Fruit fly (Drosophila melanogaster): ENCODE results near the gene CG13713.

CG13713 gene

dm6 chr3L:4720510-4721157, 23.2 kb downstream of the CG13713 start (continued):
- TF ChIP-seq HmgD (GFP tag; optimal IDR thresholded peaks at IDR 0.05), result no peak
- TF ChIP-seq CG8388 (GFP tag; optimal IDR thresholded peaks at IDR 0.05), result peak; percentile 16
- no peak for TF ChIP-seq tna (GFP tag; IDR thresholded peaks at IDR 0.05; ENCODE audit: partially characterized antibody)
- no peak for TF ChIP-seq CG15479 (GFP tag; optimal IDR thresholded peaks at IDR 0.05)
- TF ChIP-seq gsb (GFP tag; IDR thresholded peaks at IDR 0.05), result no peak
- no peak for TF ChIP-seq Usf (GFP tag; optimal IDR thresholded peaks at IDR 0.05)
- no peak for TF ChIP-seq CG6654 (GFP tag; optimal IDR thresholded peaks at IDR 0.05)
- TF ChIP-seq CG7928 (GFP tag; optimal IDR thresholded peaks at IDR 0.05), result no peak
- TF ChIP-seq CG8478 (optimal IDR thresholded peaks at IDR 0.05), result no peak
- TF ChIP-seq CG11085 (GFP tag; IDR thresholded peaks at IDR 0.05), result no peak
- peak; percentile 36 for TF ChIP-seq Drgx (GFP tag; IDR thresholded peaks at IDR 0.05)
- peak; percentile 84 for TF ChIP-seq dmrt99B (tag; optimal IDR thresholded peaks at IDR 0.05)
- TF ChIP-seq CG2116 (GFP tag; optimal IDR thresholded peaks at IDR 0.05), result no peak
- TF ChIP-seq CG7556 (GFP tag; optimal IDR thresholded peaks at IDR 0.05), result peak; percentile 48
- peak; percentile 27 for TF ChIP-seq CG17385 (GFP tag; optimal IDR thresholded peaks at IDR 0.05)
- TF ChIP-seq CG14965 (GFP tag; optimal IDR thresholded peaks at IDR 0.05; ENCODE audit: borderline replicate concordance), result no peak
- no peak for TF ChIP-seq chif (GFP tag; optimal IDR thresholded peaks at IDR 0.05)
- peak; percentile 13 for TF ChIP-seq Hr3 (GFP tag; optimal IDR thresholded peaks at IDR 0.05)
- TF ChIP-seq CG6813 (GFP tag; optimal IDR thresholded peaks at IDR 0.05), result no peak
- TF ChIP-seq dm (GFP tag; optimal IDR thresholded peaks at IDR 0.05), result no peak
- TF ChIP-seq Xrp1 (GFP tag; IDR thresholded peaks at IDR 0.05), result peak; percentile 35; the same call in 1 of the 2 replicates
- peak; percentile 5 for TF ChIP-seq Abd-B (GFP tag; optimal IDR thresholded peaks at IDR 0.05)
- peak; percentile 35; the same call in 1 of the 2 replicates for TF ChIP-seq crol (GFP tag; IDR thresholded peaks at IDR 0.05)
- TF ChIP-seq Dip3 (GFP tag; optimal IDR thresholded peaks at IDR 0.05), result no peak
- TF ChIP-seq vvl (GFP tag; IDR thresholded peaks at IDR 0.05), result peak; percentile 64
- TF ChIP-seq lmd (GFP tag; IDR thresholded peaks at IDR 0.05), result peak; percentile 37; the same call in 1 of the 2 replicates
- TF ChIP-seq sna (GFP tag; IDR thresholded peaks at IDR 0.05; ENCODE audit: partially characterized antibody), result no peak
- TF ChIP-seq Jarid2 (GFP tag; optimal IDR thresholded peaks at IDR 0.05), result no peak
- no peak for TF ChIP-seq CG12769 (tag; optimal IDR thresholded peaks at IDR 0.05)
- TF ChIP-seq CG17361 (GFP tag; IDR thresholded peaks at IDR 0.05), result peak; percentile 61
- TF ChIP-seq salm (tag; optimal IDR thresholded peaks at IDR 0.05), result peak; percentile 31
- TF ChIP-seq Six4 (GFP tag; optimal IDR thresholded peaks at IDR 0.05), result no peak
- no peak for TF ChIP-seq Ets97D (GFP tag; optimal IDR thresholded peaks at IDR 0.05)
- TF ChIP-seq CG12071 (GFP tag; optimal IDR thresholded peaks at IDR 0.05), result no peak
- no peak for TF ChIP-seq hth (optimal IDR thresholded peaks at IDR 0.05)
- TF ChIP-seq E2f2 (GFP tag; IDR thresholded peaks at IDR 0.05), result peak; percentile 29; the same call in 1 of the 2 replicates
- TF ChIP-seq Doc2 (GFP tag; IDR thresholded peaks at IDR 0.05), result no peak
- TF ChIP-seq CG17359 (tag; optimal IDR thresholded peaks at IDR 0.05), result peak; percentile 64
- peak; percentile 69 for TF ChIP-seq gem (tag; optimal IDR thresholded peaks at IDR 0.05)
- no peak for TF ChIP-seq inv (GFP tag; IDR thresholded peaks at IDR 0.05; ENCODE audit: partially characterized antibody)
- no peak for TF ChIP-seq BtbVII (GFP tag; optimal IDR thresholded peaks at IDR 0.05)
- TF ChIP-seq CG10431 (GFP tag; optimal IDR thresholded peaks at IDR 0.05), result no peak
- TF ChIP-seq stwl (tag; optimal IDR thresholded peaks at IDR 0.05), result no peak
- TF ChIP-seq CG9727 (GFP tag; optimal IDR thresholded peaks at IDR 0.05), result no peak
- peak; percentile 40 for TF ChIP-seq CG10267 (tag; optimal IDR thresholded peaks at IDR 0.05)
- no peak for TF ChIP-seq hb (GFP tag; IDR thresholded peaks at IDR 0.05; ENCODE audit: partially characterized antibody)
- TF ChIP-seq bigmax (GFP tag; optimal IDR thresholded peaks at IDR 0.05), result no peak
- TF ChIP-seq CG1529 (GFP tag; optimal IDR thresholded peaks at IDR 0.05), result peak; percentile 1
- TF ChIP-seq run (tag; optimal IDR thresholded peaks at IDR 0.05), result peak; percentile 48
- peak; percentile 21; the same call in 1 of the 2 replicates for TF ChIP-seq ap (GFP tag; IDR thresholded peaks at IDR 0.05)

Measured in whole organism, embryonic.